Worm (Caenorhabditis elegans) whole organism, L2 larva: ENCODE data around the gene actl-1.

ENCODE experiments used
- F13H6.1 ChIP-seq: sonication (generic microtip); optimal IDR thresholded peaks from 2 replicates; lab custom pipeline; 2016; ENCODE audit warnings: missing genetic modification characterization, missing compliant biosample characterization
- ZK546.5 ChIP-seq: sonication (generic microtip); optimal IDR thresholded peaks from 2 replicates; lab custom pipeline; 2017; ENCODE audit warnings: missing biosample characterization, missing genetic modification characterization
- aly-2 ChIP-seq: fragments of 150-350 bp; optimal IDR thresholded peaks from 2 replicates; lab custom pipeline; 2014; ENCODE audit warnings: missing biosample characterization, missing genetic modification characterization
- lin-11 ChIP-seq: fragments of 150-350 bp; sonication (generic microtip); optimal IDR thresholded peaks from 2 replicates; lab custom pipeline; 2014; ENCODE audit warnings: missing biosample characterization, missing genetic modification characterization, inconsistent platforms, mixed read lengths
- lsy-2 ChIP-seq, 2 experiments: fragments of 150-350 bp in 1 of 2; sonication (generic microtip) in 1 of 2; optimal IDR thresholded peaks; 2 replicates each; lab custom pipeline; 2014 to 2017; ENCODE audit warnings: missing biosample characterization in 2 of 2, missing genetic modification characterization in 2 of 2
- mab-5 ChIP-seq: fragments of 150-350 bp; optimal IDR thresholded peaks from 2 replicates; lab custom pipeline; 2014; ENCODE audit warnings: missing biosample characterization, missing genetic modification characterization
- nhr-237 ChIP-seq: fragments of 150-350 bp; optimal IDR thresholded peaks from 2 replicates; lab custom pipeline; 2014; ENCODE audit warnings: missing biosample characterization, missing genetic modification characterization
- snpc-4 ChIP-seq: fragments of 150-350 bp; optimal IDR thresholded peaks from 2 replicates; lab custom pipeline; 2014; ENCODE audit warnings: missing biosample characterization, missing genetic modification characterization
- unc-62 ChIP-seq: fragments of 150-350 bp; optimal IDR thresholded peaks from 2 replicates; lab custom pipeline; 2014; ENCODE audit warnings: missing biosample characterization, missing genetic modification reagents, missing genetic modification characterization
- ztf-4 ChIP-seq: fragments of 150-350 bp; optimal IDR thresholded peaks from 2 replicates; lab custom pipeline; 2014; ENCODE audit warnings: missing biosample characterization, missing genetic modification characterization

- TF ChIP-seq mab-5 (tag; lab: Kevin White, UChicago) (no peak), ZK546.5 (no peak), aly-2 (tag; lab: Kevin White, UChicago) (no peak), lsy-2 (tag; optimal IDR thresholded peaks at IDR 0.05; lab: Kevin White, UChicago) (no peak), lin-11 (tag; lab: Kevin White, UChicago) (no peak), nhr-237 (tag; lab: Kevin White, UChicago) (no peak), snpc-4 (tag; lab: Kevin White, UChicago) (no peak), F13H6.1 (tag; lab: Kevin White, UChicago) (no peak), unc-62 (no peak), ztf-4 (no peak)
These were observed 43.1 kb upstream of the actl-1 start, which contains the start of gene T14E8.2 for ce11 chrX:6542692-6543091.
